Worm (Caenorhabditis elegans) whole organism, early embryonic: ENCODE measurements around the gene mrps-5.

Experiments
- B0310.2 ChIP-seq: sonication (generic microtip); optimal IDR thresholded peaks from 2 replicates; lab custom pipeline; 2016; ENCODE audit warnings: mild to moderate bottlenecking, missing genetic modification characterization, missing compliant biosample characterization
- F13C5.2 ChIP-seq: sonication (generic microtip); optimal IDR thresholded peaks from 2 replicates; lab custom pipeline; 2017; ENCODE audit warnings: mild to moderate bottlenecking, missing genetic modification characterization, inconsistent platforms, missing compliant biosample characterization
- ama-1 ChIP-seq: fragments of 150-350 bp; optimal IDR thresholded peaks from 2 replicates; lab custom pipeline; 2014
- flt-1 ChIP-seq: fragments of 200-800 bp; sonication (Bioruptor generic); IDR thresholded peaks from 2 replicates; pipeline ENCODE4 v1.3.6; 2022; ENCODE audit warnings: missing genetic modification characterization, missing compliant biosample characterization
- hnd-1 ChIP-seq: sonication (generic microtip); optimal IDR thresholded peaks from 2 replicates; lab custom pipeline; 2016; ENCODE audit warnings: missing genetic modification characterization, missing compliant biosample characterization
- pes-1 ChIP-seq: fragments of 200-800 bp; sonication (Bioruptor generic); IDR thresholded peaks from 2 replicates; pipeline ENCODE4 v1.3.6; 2022; ENCODE audit warnings: missing genetic modification reagents, missing genetic modification characterization, missing compliant biosample characterization
- tbx-37 ChIP-seq: fragments of 200-800 bp; sonication (Bioruptor generic); conservative IDR thresholded peaks from 2 replicates; pipeline ENCODE4 v1.3.6; 2022; ENCODE audit warnings: missing genetic modification reagents, missing genetic modification characterization, missing compliant biosample characterization

DNA sequence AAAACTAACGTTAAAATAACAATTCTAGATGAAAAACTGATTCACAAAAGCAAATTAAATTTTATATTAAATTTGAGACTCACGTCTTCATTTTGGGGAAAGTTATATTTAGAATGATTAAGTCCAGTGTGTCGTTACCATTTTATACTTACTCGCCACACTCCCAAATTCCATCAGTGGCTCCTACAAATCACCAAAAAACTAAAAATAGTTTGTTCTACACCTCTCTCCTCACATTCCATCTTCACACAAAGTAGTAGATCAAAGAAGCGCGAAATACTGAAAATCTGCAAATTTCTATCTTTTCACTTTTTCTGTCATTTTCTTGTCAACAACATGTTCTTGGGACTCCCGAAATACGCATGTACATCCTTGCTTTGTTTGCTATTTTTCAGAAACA lies 45.6 kb downstream of the mrps-5 start, which contains the start of gene ZC116.5:
- no peak for TF ChIP-seq hnd-1 (tag; lab: Kevin White, UChicago)
- TF ChIP-seq B0310.2 (tag; lab: Kevin White, UChicago): no peak
- TF ChIP-seq F13C5.2 (tag; lab: Kevin White, UChicago): no peak
- TF ChIP-seq pes-1 (GFP tag; lab: Robert Waterston, UW): no peak
- TF ChIP-seq ama-1: no peak
- TF ChIP-seq tbx-37 (GFP tag; lab: Robert Waterston, UW): no peak
- no peak for TF ChIP-seq flt-1 (GFP tag; lab: Robert Waterston, UW)
